Worm (Caenorhabditis elegans) whole organism, late embryonic: ENCODE measurements around the gene srg-24.

Experiments used
- ama-1 ChIP-seq: fragments of 150-350 bp; optimal IDR thresholded peaks from 2 replicates; lab custom pipeline; 2014
- fkh-10 ChIP-seq: fragments of 150-350 bp; optimal IDR thresholded peaks from 2 replicates; lab custom pipeline; 2014; ENCODE audit warnings: missing biosample characterization, missing genetic modification reagents, missing genetic modification characterization
- fkh-6 ChIP-seq: sonication (generic microtip); optimal IDR thresholded peaks from 2 replicates; lab custom pipeline; 2016; ENCODE audit warnings: missing genetic modification characterization, missing compliant biosample characterization
- lin-11 ChIP-seq: fragments of 200-800 bp; sonication (Bioruptor generic); optimal IDR thresholded peaks from 2 replicates; lab custom pipeline; 2018; ENCODE audit warnings: mild to moderate bottlenecking, missing genetic modification characterization, missing compliant biosample characterization
- madf-2 ChIP-seq: sonication (generic microtip); optimal IDR thresholded peaks from 2 replicates; lab custom pipeline; 2017; ENCODE audit warnings: missing genetic modification characterization, missing compliant biosample characterization
- pax-1 ChIP-seq: fragments of 150-350 bp; optimal IDR thresholded peaks from 2 replicates; lab custom pipeline; 2014; ENCODE audit warnings: missing biosample characterization, missing genetic modification characterization
- pha-4 ChIP-seq: fragments of 150-350 bp; optimal IDR thresholded peaks from 2 replicates; lab custom pipeline; 2018; ENCODE audit warnings: missing biosample characterization, missing genetic modification reagents, missing genetic modification characterization
- unc-55 ChIP-seq: sonication (generic microtip); optimal IDR thresholded peaks from 2 replicates; lab custom pipeline; 2017; ENCODE audit warnings: missing biosample characterization, missing genetic modification reagents, missing genetic modification characterization

DNA sequence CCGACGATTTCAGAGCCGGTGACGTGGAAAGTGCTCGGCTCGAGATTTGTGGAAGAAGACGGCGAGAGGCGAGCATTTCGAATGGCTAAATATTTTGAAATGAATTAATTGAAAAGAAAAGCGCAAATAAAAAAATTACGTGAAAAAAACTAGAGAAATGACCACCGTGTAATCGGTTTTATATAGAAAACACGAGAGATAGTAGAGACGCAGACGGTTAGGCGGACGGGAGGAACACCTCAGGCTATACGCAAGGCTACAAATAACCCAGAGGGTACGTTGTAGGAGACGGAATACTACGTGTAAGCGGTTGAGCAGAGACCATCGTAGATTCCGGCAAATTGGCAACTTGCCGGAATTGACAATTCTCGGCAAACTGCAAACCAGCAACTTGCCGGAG is 10.7 kb upstream of the srg-24 start, which contains the start of gene Y25C1A.13:
- TF ChIP-seq lin-11 (tag; lab: Kevin White, UChicago) (no peak), pax-1 (tag; lab: Kevin White, UChicago) (no peak), unc-55 (no peak), fkh-6 (no peak), ama-1 (lab: Kevin White, UChicago) (no peak), pha-4 (no peak), fkh-10 (no peak), madf-2 (no peak)
